Worm (Caenorhabditis elegans) whole organism, L4 larva: Measurements from ENCODE around the gene lsm-4.

Experiments used
- D1046.2 ChIP-seq: fragments of 200-800 bp; sonication (Bioruptor generic); IDR thresholded peaks from 2 replicates; pipeline ENCODE4 v1.3.6; 2022; ENCODE audit warnings: missing genetic modification characterization, missing compliant biosample characterization
- F37D6.2 ChIP-seq: sonication (generic microtip); optimal IDR thresholded peaks from 2 replicates; lab custom pipeline; 2016; ENCODE audit warnings: mild to moderate bottlenecking, missing genetic modification characterization, missing compliant biosample characterization
- ZK337.2 ChIP-seq: fragments of 200-800 bp; sonication (Bioruptor generic); IDR thresholded peaks from 2 replicates; pipeline ENCODE4 v1.3.6; 2022; ENCODE audit warnings: missing genetic modification reagents, missing genetic modification characterization, missing compliant biosample characterization
- aly-2 ChIP-seq: sonication (generic microtip); optimal IDR thresholded peaks from 2 replicates; lab custom pipeline; 2018; ENCODE audit warnings: missing biosample characterization, missing genetic modification characterization
- ama-1 ChIP-seq: fragments of 150-350 bp; optimal IDR thresholded peaks from 2 replicates; lab custom pipeline; 2014; ENCODE audit warnings: inconsistent platforms, mixed read lengths
- arid-1 ChIP-seq: fragments of 200-800 bp; sonication (Bioruptor generic); conservative IDR thresholded peaks from 2 replicates; pipeline ENCODE4 v1.3.6; 2022; ENCODE audit warnings: missing genetic modification reagents, missing genetic modification characterization, missing compliant biosample characterization
- ceh-32 ChIP-seq: sonication (generic microtip); optimal IDR thresholded peaks from 2 replicates; lab custom pipeline; 2016; ENCODE audit warnings: mild to moderate bottlenecking, missing genetic modification characterization, missing compliant biosample characterization; ENCODE audit not compliant: poor library complexity
- ctbp-1 ChIP-seq: fragments of 200-800 bp; sonication (Bioruptor generic); IDR thresholded peaks from 2 replicates; pipeline ENCODE4 v1.3.6; 2022; ENCODE audit warnings: missing genetic modification reagents, missing genetic modification characterization, missing compliant biosample characterization
- daf-16 ChIP-seq, 3 experiments: sonication (generic microtip); optimal IDR thresholded peaks; 2 replicates each; lab custom pipeline; 2016 to 2017; ENCODE audit warnings: missing genetic modification characterization in 3 of 3, missing genetic modification reagents in 3 of 3, mild to moderate bottlenecking in 2 of 3, missing compliant biosample characterization in 2 of 3, missing biosample characterization in 1 of 3, moderate library complexity in 1 of 3
- daf-19 ChIP-seq: fragments of 200-800 bp; sonication (Bioruptor generic); conservative IDR thresholded peaks from 2 replicates; pipeline ENCODE4 v1.3.6; 2022; ENCODE audit warnings: missing genetic modification characterization, missing compliant biosample characterization
- dmd-6 ChIP-seq: fragments of 200-800 bp; sonication (Bioruptor generic); IDR thresholded peaks from 2 replicates; pipeline ENCODE4 v1.3.6; 2022; ENCODE audit warnings: missing genetic modification reagents, missing genetic modification characterization, missing compliant biosample characterization
- dmd-8 ChIP-seq: fragments of 200-800 bp; sonication (Bioruptor generic); IDR thresholded peaks from 2 replicates; pipeline ENCODE4 v1.3.6; 2022; ENCODE audit warnings: missing genetic modification characterization, missing compliant biosample characterization
- dpl-1 ChIP-seq: fragments of 150-350 bp; optimal IDR thresholded peaks from 2 replicates; lab custom pipeline; 2014; ENCODE audit warnings: missing biosample characterization, missing genetic modification reagents, missing genetic modification characterization
- duxl-1 ChIP-seq: sonication (generic microtip); optimal IDR thresholded peaks from 2 replicates; lab custom pipeline; 2016; ENCODE audit warnings: mild to moderate bottlenecking, missing genetic modification characterization, moderate library complexity, missing compliant biosample characterization; ENCODE audit not compliant: poor library complexity
- dve-1 ChIP-seq: sonication (generic microtip); optimal IDR thresholded peaks from 2 replicates; lab custom pipeline; 2017; ENCODE audit warnings: antibody characterized with exemption, mild to moderate bottlenecking, missing genetic modification characterization, missing compliant biosample characterization; ENCODE audit not compliant: insufficient read depth
- gei-8 ChIP-seq: fragments of 200-800 bp; sonication (Bioruptor generic); optimal IDR thresholded peaks from 2 replicates; lab custom pipeline; 2018; ENCODE audit warnings: mild to moderate bottlenecking, missing genetic modification characterization, missing compliant biosample characterization
- hif-1 ChIP-seq, 2 experiments: sonication (generic microtip); optimal IDR thresholded peaks; 2 replicates each; lab custom pipeline; 2016 to 2017; ENCODE audit warnings: missing compliant biosample characterization in 2 of 2, missing genetic modification characterization in 2 of 2, missing genetic modification reagents in 2 of 2, missing genotype in 2 of 2, mild to moderate bottlenecking in 1 of 2
- hlh-11 ChIP-seq: fragments of 200-800 bp; sonication (Bioruptor generic); optimal IDR thresholded peaks from 2 replicates; lab custom pipeline; 2018; ENCODE audit warnings: mild to moderate bottlenecking, missing genetic modification characterization, missing compliant biosample characterization
- hlh-30 ChIP-seq: sonication (generic microtip); optimal IDR thresholded peaks from 2 replicates; lab custom pipeline; 2017; ENCODE audit warnings: antibody characterized with exemption, mild to moderate bottlenecking, missing genetic modification characterization, missing compliant biosample characterization; ENCODE audit not compliant: insufficient read depth
- lin-13 ChIP-seq: fragments of 150-350 bp; optimal IDR thresholded peaks from 2 replicates; lab custom pipeline; 2014; ENCODE audit warnings: missing biosample characterization, missing genetic modification reagents, missing genetic modification characterization
- lsy-2 ChIP-seq, 2 experiments: fragments of 150-350 bp in 1 of 2; sonication (generic microtip) in 1 of 2; optimal IDR thresholded peaks; 2 replicates each; lab custom pipeline; 2014 to 2017; ENCODE audit warnings: missing biosample characterization in 2 of 2, missing genetic modification characterization in 2 of 2
- mdl-1 ChIP-seq, 2 experiments: fragments of 150-350 bp in 1 of 2; sonication (generic microtip) in 1 of 2; optimal IDR thresholded peaks; 2 replicates each; lab custom pipeline; 2014 to 2017; ENCODE audit warnings: missing biosample characterization in 2 of 2, missing genetic modification characterization in 2 of 2
- mep-1 ChIP-seq: fragments of 150-350 bp; sonication (generic microtip); optimal IDR thresholded peaks from 3 replicates; lab custom pipeline; 2014; ENCODE audit warnings: missing biosample characterization, missing genetic modification characterization
- mxl-3 ChIP-seq: fragments of 200-800 bp; sonication (Bioruptor generic); optimal IDR thresholded peaks from 2 replicates; lab custom pipeline; 2018; ENCODE audit warnings: mild to moderate bottlenecking, missing genetic modification characterization, missing compliant biosample characterization
- nhr-25 ChIP-seq: sonication (generic microtip); optimal IDR thresholded peaks from 2 replicates; lab custom pipeline; 2017; ENCODE audit warnings: missing genetic modification characterization, mild to moderate bottlenecking, missing compliant biosample characterization, antibody characterized with exemption, moderate library complexity, borderline replicate concordance; ENCODE audit not compliant: insufficient read depth
- nhr-28 ChIP-seq: fragments of 150-350 bp; optimal IDR thresholded peaks from 2 replicates; lab custom pipeline; 2014; ENCODE audit warnings: missing biosample characterization, missing genetic modification characterization
- nhr-6 ChIP-seq: fragments of 150-350 bp; optimal IDR thresholded peaks from 2 replicates; lab custom pipeline; 2014; ENCODE audit warnings: missing biosample characterization, missing genetic modification characterization
- nhr-77 ChIP-seq: fragments of 150-350 bp; optimal IDR thresholded peaks from 2 replicates; lab custom pipeline; 2014; ENCODE audit warnings: missing biosample characterization, missing genetic modification characterization
- php-3 ChIP-seq: fragments of 200-800 bp; sonication (Bioruptor generic); IDR thresholded peaks from 2 replicates; pipeline ENCODE4 v1.3.6; 2022; ENCODE audit warnings: missing genetic modification reagents, missing genetic modification characterization, missing compliant biosample characterization
- pqm-1 ChIP-seq: sonication (generic microtip); optimal IDR thresholded peaks from 2 replicates; lab custom pipeline; 2017; ENCODE audit warnings: missing biosample characterization, missing genetic modification characterization
- set-16 ChIP-seq: fragments of 200-800 bp; sonication (Bioruptor generic); IDR thresholded peaks from 2 replicates; pipeline ENCODE4 v1.3.6; 2022; ENCODE audit warnings: missing genetic modification reagents, missing genetic modification characterization, missing compliant biosample characterization
- skn-1 ChIP-seq: fragments of 150-350 bp; optimal IDR thresholded peaks from 2 replicates; lab custom pipeline; 2014; ENCODE audit warnings: missing biosample characterization, missing genetic modification characterization
- snpc-1.2 ChIP-seq: fragments of 200-800 bp; sonication (Bioruptor generic); IDR thresholded peaks from 2 replicates; pipeline ENCODE4 v1.3.6; 2022; ENCODE audit warnings: missing genetic modification reagents, missing genetic modification characterization, missing compliant biosample characterization
- spr-1 ChIP-seq: sonication (generic microtip); optimal IDR thresholded peaks from 2 replicates; lab custom pipeline; 2016; ENCODE audit warnings: mild to moderate bottlenecking, missing genetic modification characterization, missing compliant biosample characterization
- spr-3 ChIP-seq: fragments of 200-800 bp; sonication (Bioruptor generic); optimal IDR thresholded peaks from 2 replicates; lab custom pipeline; 2018; ENCODE audit warnings: mild to moderate bottlenecking, missing genetic modification characterization, missing compliant biosample characterization
- tag-97 ChIP-seq: fragments of 200-800 bp; sonication (Bioruptor generic); IDR thresholded peaks from 2 replicates; pipeline ENCODE4 v1.3.6; 2022; ENCODE audit warnings: missing genetic modification characterization, missing compliant biosample characterization
- tra-1 ChIP-seq: fragments of 200-800 bp; sonication (Bioruptor generic); IDR thresholded peaks from 2 replicates; pipeline ENCODE4 v1.3.6; 2022; ENCODE audit warnings: missing genetic modification reagents, missing genetic modification characterization, missing compliant biosample characterization
- unc-130 ChIP-seq: sonication (generic microtip); optimal IDR thresholded peaks from 2 replicates; lab custom pipeline; 2016; ENCODE audit warnings: missing genetic modification reagents, missing genetic modification characterization, missing compliant biosample characterization
- unc-62 ChIP-seq, 3 experiments: fragments of 150-350 bp in 1 of 3; sonication (generic microtip); optimal IDR thresholded peaks in 2 of 3; peaks in 1 of 3; 1 replicate in 1 of 3; 2 replicates in 2 of 3; lab custom pipeline; 2014 to 2017; ENCODE audit warnings: missing biosample characterization in 3 of 3, missing genetic modification characterization in 3 of 3, missing genetic modification reagents in 3 of 3, missing genotype in 1 of 3
- vab-7 ChIP-seq: fragments of 200-800 bp; sonication (Bioruptor generic); IDR thresholded peaks from 2 replicates; pipeline ENCODE4 v1.3.6; 2022; ENCODE audit warnings: missing genetic modification reagents, missing genetic modification characterization, missing compliant biosample characterization
- zfp-2 ChIP-seq: sonication (generic microtip); optimal IDR thresholded peaks from 2 replicates; lab custom pipeline; 2016; ENCODE audit warnings: mild to moderate bottlenecking, missing genetic modification characterization, missing compliant biosample characterization
- zfp-3 ChIP-seq: fragments of 200-800 bp; sonication (Bioruptor generic); conservative IDR thresholded peaks from 2 replicates; pipeline ENCODE4 v1.3.6; 2022; ENCODE audit warnings: missing genetic modification reagents, missing genetic modification characterization, missing compliant biosample characterization
- zip-2 ChIP-seq: fragments of 150-350 bp; optimal IDR thresholded peaks from 2 replicates; lab custom pipeline; 2014; ENCODE audit warnings: missing biosample characterization, missing genetic modification characterization

The lsm-4 gene

DNA sequence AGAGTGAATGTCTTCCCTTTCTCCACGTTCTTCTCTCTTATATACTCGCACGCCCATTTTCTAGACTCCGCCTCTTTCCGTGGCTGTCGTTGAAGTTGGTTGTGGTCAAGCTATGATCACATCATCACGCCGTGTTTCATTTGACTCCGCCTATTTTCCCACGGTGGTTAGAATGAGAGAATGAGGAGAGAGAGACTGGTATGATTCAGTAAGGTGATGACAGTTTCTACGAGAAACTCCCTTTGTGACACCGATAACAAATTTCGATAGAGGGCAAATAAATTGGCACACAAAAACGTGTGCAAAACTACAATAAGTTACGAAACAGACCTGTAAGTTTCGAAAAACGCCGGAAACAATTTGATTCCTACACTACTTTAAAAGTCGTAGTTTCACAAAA is 27.6 kb upstream of the lsm-4 start:
- TF ChIP-seq php-3 (GFP tag; lab: Robert Waterston, UW) (no peak), gei-8 (no peak), nhr-6 (tag; lab: Kevin White, UChicago) (no peak), snpc-1.2 (GFP tag; lab: Robert Waterston, UW) (no peak), ama-1 (lab: Kevin White, UChicago) (no peak), ceh-32 (tag; lab: Kevin White, UChicago) (no peak), mep-1 (no peak), unc-62 (GFP tag; optimal IDR thresholded peaks at IDR 0.05 in 1 of 2; lab: Kevin White, UChicago) (peak in 1 of 2 experiments; percentile 59), unc-62 (tag; optimal IDR thresholded peaks at IDR 0.05; lab: Kevin White, UChicago) (no peak), tra-1 (no peak), daf-16 (GFP tag; optimal IDR thresholded peaks at IDR 0.05; lab: Kevin White, UChicago) (no peak), daf-16 (tag; optimal IDR thresholded peaks at IDR 0.05; lab: Kevin White, UChicago) (peak; percentile 3), arid-1 (no peak), D1046.2 (GFP tag; lab: Robert Waterston, UW) (no peak), nhr-28 (tag; lab: Kevin White, UChicago) (peak; percentile 82), skn-1 (tag; lab: Kevin White, UChicago) (no peak), nhr-25 (tag; lab: Kevin White, UChicago) (no peak), aly-2 (tag; lab: Kevin White, UChicago) (no peak), pqm-1 (tag; lab: Kevin White, UChicago) (peak; percentile 21), ZK337.2 (GFP tag; lab: Robert Waterston, UW) (no peak), hlh-30 (peak; percentile 46), hlh-11 (tag; lab: Kevin White, UChicago) (peak; percentile 36), zip-2 (tag; lab: Kevin White, UChicago) (no peak), mdl-1 (tag; optimal IDR thresholded peaks at IDR 0.05; lab: Kevin White, UChicago) (peak in 1 of 2 experiments; percentile 38), daf-19 (no peak), vab-7 (GFP tag; lab: Robert Waterston, UW) (no peak), ctbp-1 (GFP tag; lab: Robert Waterston, UW) (no peak), spr-1 (tag; lab: Kevin White, UChicago) (no peak), unc-130 (GFP tag; lab: Kevin White, UChicago) (no peak), dmd-8 (GFP tag; lab: Robert Waterston, UW) (no peak), dmd-6 (peak; percentile 65), spr-3 (GFP tag; lab: Kevin White, UChicago) (no peak), nhr-77 (tag; lab: Kevin White, UChicago) (no peak), mxl-3 (GFP tag; lab: Kevin White, UChicago) (peak; percentile 29), hif-1 (tag; optimal IDR thresholded peaks at IDR 0.05; lab: Kevin White, UChicago) (no peak), zfp-2 (no peak)

DNA sequence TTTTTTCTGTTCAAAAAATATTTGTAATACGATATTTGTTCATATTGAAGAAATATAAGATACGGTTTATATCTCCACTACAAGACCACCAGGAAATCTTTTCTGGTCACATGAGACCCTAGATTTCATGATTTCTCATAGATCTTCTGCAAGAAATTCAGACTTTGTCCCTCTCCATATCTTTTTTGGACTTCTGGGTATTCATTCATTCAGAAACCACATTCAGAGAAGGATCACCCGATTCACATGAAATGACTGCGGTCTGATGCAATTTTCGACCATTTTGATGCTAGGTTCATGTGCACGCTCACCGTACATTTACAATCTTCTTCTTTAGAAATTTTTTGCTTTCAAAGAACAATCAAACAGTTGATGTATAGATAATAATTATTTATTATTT is 26.8 kb upstream of the lsm-4 start:
- TF ChIP-seq nhr-28 (tag; lab: Kevin White, UChicago) (peak; percentile 73), unc-62 (GFP tag; optimal IDR thresholded peaks at IDR 0.05 in 1 of 2; lab: Kevin White, UChicago) (peak in 1 of 2 experiments; percentile 63), unc-62 (tag; optimal IDR thresholded peaks at IDR 0.05; lab: Kevin White, UChicago) (no peak), hlh-11 (tag; lab: Kevin White, UChicago) (peak; percentile 51), mdl-1 (tag; optimal IDR thresholded peaks at IDR 0.05; lab: Kevin White, UChicago) (peak in 1 of 2 experiments; percentile 67), set-16 (GFP tag; lab: Robert Waterston, UW) (no peak), hlh-30 (peak; percentile 38)

ce11 chrII:7277925-7278324 is 25.0 kb upstream of the lsm-4 start:
- TF ChIP-seq mdl-1 (tag; optimal IDR thresholded peaks at IDR 0.05; lab: Kevin White, UChicago) (peak in 1 of 2 experiments; percentile 23), lsy-2 (tag; optimal IDR thresholded peaks at IDR 0.05; lab: Kevin White, UChicago) (peak in 1 of 2 experiments; percentile 16), lin-13 (no peak), dpl-1 (GFP tag; lab: Kevin White, UChicago) (no peak), hlh-11 (tag; lab: Kevin White, UChicago) (peak; percentile 3), hlh-30 (peak; percentile 38), nhr-28 (tag; lab: Kevin White, UChicago) (peak; percentile 56), daf-16 (GFP tag; optimal IDR thresholded peaks at IDR 0.05; lab: Kevin White, UChicago) (no peak), daf-16 (tag; optimal IDR thresholded peaks at IDR 0.05; lab: Kevin White, UChicago) (peak; percentile 39), F37D6.2 (tag; lab: Kevin White, UChicago) (no peak), tag-97 (GFP tag; lab: Robert Waterston, UW) (no peak), zfp-3 (GFP tag; lab: Robert Waterston, UW) (no peak), duxl-1 (tag; lab: Kevin White, UChicago) (no peak), dve-1 (tag; lab: Kevin White, UChicago) (peak; percentile 26)
- TF ChIP-seq, all 104 proteins: peak for 7
